Fruit fly (Drosophila melanogaster) whole organism, prepupa: ENCODE data around the gene Myo31DF.

Experiments used
- Blimp-1 ChIP-seq: fragments of 200-800 bp; sonication (Bioruptor generic); optimal IDR thresholded peaks from 3 replicates; lab custom pipeline; 2017; ENCODE audit warnings: missing biosample characterization, missing genetic modification characterization, mild to moderate bottlenecking, moderate library complexity, missing genetic modification reagents
- CG10669 ChIP-seq: fragments of 200-800 bp; sonication (Bioruptor generic); optimal IDR thresholded peaks from 3 replicates; lab custom pipeline; 2018; ENCODE audit warnings: missing biosample characterization, mild to moderate bottlenecking, missing genetic modification characterization, moderate library complexity
- CG11294 ChIP-seq: fragments of 200-800 bp; sonication (Bioruptor generic); IDR thresholded peaks from 2 replicates; pipeline ENCODE4 v1.3.6; 2022; ENCODE audit warnings: missing biosample characterization, missing genetic modification characterization
- CG15336 ChIP-seq: fragments of 200-800 bp; sonication (Bioruptor generic); IDR thresholded peaks from 2 replicates; pipeline ENCODE4 v1.3.6; 2022; ENCODE audit warnings: missing biosample characterization, missing genetic modification characterization
- CG1621 ChIP-seq: fragments of 200-800 bp; sonication (Bioruptor generic); optimal IDR thresholded peaks from 3 replicates; lab custom pipeline; 2018; ENCODE audit warnings: missing biosample characterization, mild to moderate bottlenecking, missing genetic modification characterization
- CG31627 ChIP-seq: fragments of 200-800 bp; sonication (Bioruptor generic); optimal IDR thresholded peaks from 3 replicates; lab custom pipeline; 2016; ENCODE audit warnings: missing biosample characterization, missing genetic modification characterization
- CG32006 ChIP-seq: fragments of 200-800 bp; sonication (Bioruptor generic); optimal IDR thresholded peaks from 3 replicates; lab custom pipeline; 2017; ENCODE audit warnings: missing biosample characterization, mild to moderate bottlenecking, missing genetic modification characterization
- CG3919 ChIP-seq: fragments of 200-800 bp; sonication (Bioruptor generic); optimal IDR thresholded peaks from 3 replicates; lab custom pipeline; 2016; ENCODE audit warnings: missing biosample characterization, missing genetic modification characterization
- CG4318 ChIP-seq: fragments of 200-800 bp; sonication (Bioruptor generic); optimal IDR thresholded peaks from 3 replicates; lab custom pipeline; 2017; ENCODE audit warnings: missing biosample characterization, mild to moderate bottlenecking, missing genetic modification characterization
- CG6163 ChIP-seq: fragments of 200-800 bp; sonication (Bioruptor generic); IDR thresholded peaks from 3 replicates; pipeline ENCODE4 v1.3.6; 2022; ENCODE audit warnings: missing biosample characterization, missing genetic modification characterization
- CG6276 ChIP-seq: fragments of 200-800 bp; sonication (Bioruptor generic); optimal IDR thresholded peaks from 2 replicates; lab custom pipeline; 2017; ENCODE audit warnings: missing biosample characterization, mild to moderate bottlenecking, missing genetic modification characterization
- CG6792 ChIP-seq: fragments of 200-800 bp; sonication (Bioruptor generic); optimal IDR thresholded peaks from 3 replicates; lab custom pipeline; 2016; ENCODE audit warnings: missing biosample characterization, missing genetic modification characterization
- CG6808 ChIP-seq: fragments of 200-800 bp; sonication (Bioruptor generic); optimal IDR thresholded peaks from 3 replicates; lab custom pipeline; 2017; ENCODE audit warnings: missing biosample characterization, missing genetic modification characterization, mild to moderate bottlenecking, moderate library complexity, missing genetic modification reagents
- CG6854 ChIP-seq: fragments of 200-800 bp; sonication (Bioruptor generic); optimal IDR thresholded peaks from 2 replicates; lab custom pipeline; 2017; ENCODE audit warnings: missing biosample characterization, mild to moderate bottlenecking, missing genetic modification characterization
- CG8119 ChIP-seq: fragments of 200-800 bp; sonication (Bioruptor generic); IDR thresholded peaks from 3 replicates; pipeline ENCODE4 v1.3.6; 2022; ENCODE audit warnings: missing biosample characterization, missing genetic modification characterization
- CG8319 ChIP-seq: fragments of 200-800 bp; sonication (Bioruptor generic); optimal IDR thresholded peaks from 3 replicates; lab custom pipeline; 2016; ENCODE audit warnings: missing biosample characterization, missing genetic modification characterization
- CG8632 ChIP-seq: fragments of 200-800 bp; sonication (Bioruptor generic); optimal IDR thresholded peaks from 3 replicates; lab custom pipeline; 2016; ENCODE audit warnings: missing biosample characterization, missing genetic modification characterization
- Eip78C ChIP-seq: fragments of 200-800 bp; sonication (Bioruptor generic); peaks from one replicate; lab custom pipeline; 2016; ENCODE audit warnings: missing biosample characterization, missing genetic modification characterization
- Eip93F ChIP-seq: fragments of 200-800 bp; sonication (Bioruptor generic); optimal IDR thresholded peaks from 2 replicates; lab custom pipeline; 2016; ENCODE audit warnings: missing biosample characterization, mild to moderate bottlenecking, missing genetic modification characterization
- Ets21C ChIP-seq: fragments of 200-800 bp; sonication (Bioruptor generic); optimal IDR thresholded peaks from 3 replicates; lab custom pipeline; 2016; ENCODE audit warnings: missing biosample characterization, missing genetic modification characterization
- Ets96B ChIP-seq: fragments of 200-800 bp; optimal IDR thresholded peaks from 2 replicates; lab custom pipeline; 2019; ENCODE audit warnings: missing biosample characterization, mild to moderate bottlenecking, missing genetic modification characterization, moderate library complexity
- Gug ChIP-seq: fragments of 200-800 bp; sonication (Bioruptor generic); IDR thresholded peaks from 2 replicates; pipeline ENCODE4 v1.3.6; 2022; ENCODE audit warnings: missing biosample characterization, missing genetic modification characterization
- Hr38 ChIP-seq: sonication (Bioruptor generic); optimal IDR thresholded peaks from 2 replicates; lab custom pipeline; 2016; ENCODE audit warnings: missing biosample characterization, missing genetic modification characterization
- Hr39 ChIP-seq: fragments of 200-800 bp; sonication (Bioruptor generic); optimal IDR thresholded peaks from 2 replicates; lab custom pipeline; 2016; ENCODE audit warnings: missing biosample characterization, missing genetic modification characterization
- Hr4 ChIP-seq: fragments of 200-800 bp; sonication (Bioruptor generic); optimal IDR thresholded peaks from 3 replicates; lab custom pipeline; 2016; ENCODE audit warnings: missing biosample characterization, missing genetic modification characterization
- Lpt ChIP-seq: fragments of 200-800 bp; sonication (Bioruptor generic); optimal IDR thresholded peaks from 3 replicates; lab custom pipeline; 2016; ENCODE audit warnings: missing biosample characterization, missing genetic modification characterization
- Smox ChIP-seq: fragments of 200-800 bp; sonication (Bioruptor generic); optimal IDR thresholded peaks from 3 replicates; lab custom pipeline; 2016; ENCODE audit warnings: missing biosample characterization, missing genetic modification characterization
- Sox102F ChIP-seq: fragments of 200-800 bp; sonication (Bioruptor generic); optimal IDR thresholded peaks from 2 replicates; lab custom pipeline; 2016; ENCODE audit warnings: missing biosample characterization, mild to moderate bottlenecking, missing genetic modification characterization
- Sox14 ChIP-seq: fragments of 200-800 bp; sonication (Bioruptor generic); optimal IDR thresholded peaks from 3 replicates; lab custom pipeline; 2016; ENCODE audit warnings: missing biosample characterization, missing genetic modification characterization
- Sox15 ChIP-seq: fragments of 200-800 bp; sonication (Bioruptor generic); optimal IDR thresholded peaks from 3 replicates; lab custom pipeline; 2016; ENCODE audit warnings: missing biosample characterization, missing genetic modification characterization
- achi ChIP-seq: fragments of 200-800 bp; sonication (Bioruptor generic); optimal IDR thresholded peaks from 3 replicates; lab custom pipeline; 2016; ENCODE audit warnings: missing biosample characterization, missing genetic modification characterization
- acj6 ChIP-seq: fragments of 200-800 bp; sonication (Bioruptor generic); optimal IDR thresholded peaks from 3 replicates; lab custom pipeline; 2016; ENCODE audit warnings: missing biosample characterization, missing genetic modification characterization
- cyc ChIP-seq: fragments of 200-800 bp; sonication (Bioruptor generic); optimal IDR thresholded peaks from 3 replicates; lab custom pipeline; 2016; ENCODE audit warnings: missing biosample characterization, missing genetic modification characterization
- dsx ChIP-seq: fragments of 200-800 bp; optimal IDR thresholded peaks from 3 replicates; lab custom pipeline; 2019; ENCODE audit warnings: missing biosample characterization, mild to moderate bottlenecking, missing genetic modification characterization, moderate library complexity; ENCODE audit not compliant: poor library complexity, severe bottlenecking
- esn ChIP-seq: fragments of 200-800 bp; sonication (Bioruptor generic); optimal IDR thresholded peaks from 2 replicates; lab custom pipeline; 2016; ENCODE audit warnings: missing biosample characterization, mild to moderate bottlenecking, missing genetic modification characterization, moderate library complexity
- fd59A ChIP-seq: fragments of 200-800 bp; sonication (Bioruptor generic); optimal IDR thresholded peaks from 2 replicates; lab custom pipeline; 2017; ENCODE audit warnings: missing biosample characterization, mild to moderate bottlenecking, missing genetic modification characterization, missing genetic modification reagents
- fkh ChIP-seq: fragments of 200-800 bp; sonication (Bioruptor generic); optimal IDR thresholded peaks from 3 replicates; lab custom pipeline; 2017; ENCODE audit warnings: missing biosample characterization, mild to moderate bottlenecking, missing genetic modification characterization, moderate library complexity
- lz ChIP-seq: fragments of 200-800 bp; sonication (Bioruptor generic); optimal IDR thresholded peaks from 3 replicates; lab custom pipeline; 2016; ENCODE audit warnings: missing biosample characterization, missing genetic modification characterization
- net ChIP-seq: fragments of 200-800 bp; sonication (Bioruptor generic); optimal IDR thresholded peaks from 3 replicates; lab custom pipeline; 2016; ENCODE audit warnings: missing biosample characterization, missing genetic modification characterization
- pdm3 ChIP-seq: fragments of 200-800 bp; sonication (Bioruptor generic); optimal IDR thresholded peaks from 3 replicates; lab custom pipeline; 2016; ENCODE audit warnings: missing biosample characterization, missing genetic modification characterization
- salr ChIP-seq, 2 experiments: fragments of 200-800 bp; sonication (Bioruptor generic); optimal IDR thresholded peaks; 3 replicates each; lab custom pipeline; 2016 to 2018; ENCODE audit warnings: missing biosample characterization in 2 of 2, missing genetic modification characterization in 2 of 2, mild to moderate bottlenecking in 1 of 2
- spab ChIP-seq: fragments of 200-800 bp; sonication (Bioruptor generic); optimal IDR thresholded peaks from 2 replicates; lab custom pipeline; 2017; ENCODE audit warnings: missing biosample characterization, mild to moderate bottlenecking, missing genetic modification characterization, missing genetic modification reagents
- ss ChIP-seq, 2 experiments: fragments of 200-800 bp; sonication (Bioruptor generic); optimal IDR thresholded peaks; 2 replicates in 1 of 2; 3 replicates in 1 of 2; lab custom pipeline; 2017 to 2018; ENCODE audit warnings: mild to moderate bottlenecking in 2 of 2, missing biosample characterization in 2 of 2, missing genetic modification characterization in 2 of 2, moderate library complexity in 1 of 2
- svp ChIP-seq: fragments of 200-800 bp; sonication (Bioruptor generic); peaks from one replicate; lab custom pipeline; 2016; ENCODE audit warnings: missing biosample characterization, missing genetic modification characterization
- topi ChIP-seq: fragments of 200-800 bp; sonication (Bioruptor generic); optimal IDR thresholded peaks from 3 replicates; lab custom pipeline; 2016; ENCODE audit warnings: missing biosample characterization, missing genetic modification characterization
- vri ChIP-seq: fragments of 200-800 bp; sonication (Bioruptor generic); optimal IDR thresholded peaks from 3 replicates; lab custom pipeline; 2016; ENCODE audit warnings: missing biosample characterization, mild to moderate bottlenecking, missing genetic modification characterization

Gene Myo31DF

DNA sequence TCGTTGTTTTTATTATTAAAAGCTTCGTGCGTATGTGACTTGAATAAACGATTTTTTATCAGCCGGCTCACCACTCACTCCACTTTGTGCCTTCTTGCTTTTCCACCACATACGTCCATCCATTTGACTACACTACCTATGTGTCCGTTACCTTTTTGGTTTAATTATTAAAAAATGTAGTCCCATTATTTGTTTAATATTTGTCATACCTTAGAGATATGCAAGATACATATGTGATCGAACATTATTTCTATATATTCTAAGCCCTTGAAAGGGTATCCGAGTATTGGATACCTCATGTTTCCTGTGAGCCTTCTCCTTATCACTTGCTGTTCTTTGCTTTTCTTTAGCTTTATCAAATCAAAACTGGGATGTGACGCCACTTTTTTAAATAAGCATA, 12.6 kb upstream of the Myo31DF start (continued):
- TF ChIP-seq Smox (peak; percentile 87), Eip93F (GFP tag; lab: Kevin White, UChicago) (peak; percentile 47), CG10669 (GFP tag; lab: Kevin White, UChicago) (peak; percentile 88), fkh (no peak), CG4318 (GFP tag; lab: Kevin White, UChicago) (peak; percentile 24), CG3919 (peak; percentile 87), CG31627 (GFP tag; lab: Kevin White, UChicago) (peak; percentile 90), CG6854 (GFP tag; lab: Kevin White, UChicago) (peak; percentile 64), CG8119 (GFP tag; lab: Robert Waterston, UW) (peak; percentile 82), Hr39 (GFP tag; lab: Kevin White, UChicago) (peak; percentile 91), ss (GFP tag; optimal IDR thresholded peaks at IDR 0.05; lab: Kevin White, UChicago) (peak; percentile 71 to 84), CG11294 (peak; percentile 67), CG6792 (peak; percentile 91), lz (GFP tag; lab: Kevin White, UChicago) (peak; percentile 89), CG32006 (GFP tag; lab: Kevin White, UChicago) (peak; percentile 66), Sox102F (GFP tag; lab: Kevin White, UChicago) (peak; percentile 90), CG8319 (peak; percentile 80), CG6808 (GFP tag; lab: Kevin White, UChicago) (peak; percentile 77), svp (GFP tag; lab: Kevin White, UChicago) (peak; percentile 96), vri (GFP tag; lab: Kevin White, UChicago) (peak; percentile 71), topi (GFP tag; lab: Kevin White, UChicago) (peak; percentile 90), spab (GFP tag; lab: Kevin White, UChicago) (peak; percentile 80), fd59A (GFP tag; lab: Kevin White, UChicago) (peak; percentile 76), Ets96B (tag; lab: Kevin White, UChicago) (peak; percentile 91), CG6276 (GFP tag; lab: Kevin White, UChicago) (peak; percentile 67), CG15336 (GFP tag; lab: Robert Waterston, UW) (peak; percentile 82), CG8632 (peak; percentile 85), Blimp-1 (GFP tag; lab: Kevin White, UChicago) (peak; percentile 61)

DNA sequence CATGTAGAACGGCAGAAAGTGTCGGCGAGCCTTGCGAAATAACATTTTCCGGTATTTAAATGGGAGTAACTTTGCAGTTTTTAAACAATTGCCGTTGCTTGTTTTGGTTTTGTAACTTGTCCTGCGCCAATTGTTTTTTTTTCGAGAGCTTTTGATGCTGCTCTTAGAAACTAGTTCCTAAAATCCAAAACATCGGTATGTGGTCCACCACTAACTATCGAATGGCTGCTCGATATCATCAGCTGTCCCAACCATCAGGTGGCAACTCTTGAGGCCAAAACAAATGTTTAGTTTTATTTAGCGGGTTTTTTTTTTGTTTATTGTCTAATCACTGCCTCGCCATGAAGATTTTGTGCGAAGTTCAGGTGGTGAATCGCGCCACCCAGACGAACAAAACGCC, 10.5 kb upstream of the Myo31DF start, which contains the start of the genes Fatp1 and Lrr47:
Fatp1 (minus strand) TSS at position 134 of the 400 bp plus-strand sequence.
Lrr47 (plus strand) TSS at position 251 of the 400 bp plus-strand sequence.
- TF ChIP-seq CG15336 (GFP tag; lab: Robert Waterston, UW): no peak
- TF ChIP-seq ss (GFP tag; optimal IDR thresholded peaks at IDR 0.05; lab: Kevin White, UChicago): no peak
- TF ChIP-seq CG8319: no peak
- TF ChIP-seq CG6163 (GFP tag; lab: Robert Waterston, UW): peak; percentile 27; the same call in 2 of the 3 replicates
- TF ChIP-seq esn: peak; percentile 0
- TF ChIP-seq Eip78C (GFP tag; lab: Kevin White, UChicago): peak; percentile 1
- peak; percentile 36 for TF ChIP-seq fkh
- no peak for TF ChIP-seq achi (GFP tag; lab: Kevin White, UChicago)

DNA sequence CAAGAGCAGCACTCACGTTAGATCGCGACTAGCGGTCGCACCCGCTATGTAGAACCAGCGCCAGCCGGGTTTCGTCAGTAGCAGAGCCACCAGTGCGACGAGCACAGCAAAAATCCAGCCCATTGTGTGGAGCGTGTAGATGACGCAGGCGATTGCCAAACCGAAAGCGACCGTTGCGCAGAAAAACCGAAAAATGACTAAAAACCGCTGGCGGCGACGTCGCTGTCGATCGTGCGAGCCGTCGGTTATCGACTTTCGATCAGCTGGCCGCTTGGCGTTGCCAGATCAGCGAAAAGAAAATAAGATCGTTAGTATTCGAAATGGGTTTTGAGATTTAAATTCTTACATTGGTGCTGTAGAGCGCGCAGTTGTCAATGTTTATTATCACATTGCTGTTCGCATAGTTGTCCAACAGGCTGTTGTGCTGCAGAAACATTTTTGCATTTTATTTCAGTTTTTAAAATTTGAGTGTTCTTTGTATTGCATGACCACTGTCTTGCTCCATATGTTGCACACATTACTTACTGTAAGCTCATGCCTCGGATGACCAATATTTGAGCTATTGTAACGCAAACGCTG, 10.0 kb upstream of the Myo31DF start:
- TF ChIP-seq CG32006 (GFP tag; lab: Kevin White, UChicago) (peak; percentile 21), CG11294 (no peak), net (GFP tag; lab: Kevin White, UChicago) (peak; percentile 32), CG6276 (GFP tag; lab: Kevin White, UChicago) (peak; percentile 72), vri (GFP tag; lab: Kevin White, UChicago) (peak; percentile 11), CG8319 (peak; percentile 17), Ets21C (GFP tag; lab: Kevin White, UChicago) (no peak), CG6163 (GFP tag; lab: Robert Waterston, UW) (peak; percentile 30; the same call in 1 of the 3 replicates), cyc (peak; percentile 42), Hr38 (GFP tag; lab: Kevin White, UChicago) (no peak), Hr4 (GFP tag; lab: Kevin White, UChicago) (peak; percentile 60), salr (GFP tag; optimal IDR thresholded peaks at IDR 0.05; lab: Kevin White, UChicago) (peak in 1 of 2 experiments; percentile 10), ss (GFP tag; optimal IDR thresholded peaks at IDR 0.05; lab: Kevin White, UChicago) (peak; percentile 43 to 51), svp (GFP tag; lab: Kevin White, UChicago) (peak; percentile 79), fkh (no peak), Sox14 (peak; percentile 56), Gug (GFP tag; lab: Robert Waterston, UW) (no peak), acj6 (GFP tag; lab: Kevin White, UChicago) (peak; percentile 51), Lpt (peak; percentile 31), Eip78C (GFP tag; lab: Kevin White, UChicago) (peak; percentile 58), CG8632 (no peak), CG1621 (tag; lab: Kevin White, UChicago) (peak; percentile 18), Sox15 (GFP tag; lab: Kevin White, UChicago) (peak; percentile 43), pdm3 (GFP tag; lab: Kevin White, UChicago) (peak; percentile 34), dsx (GFP tag; lab: Kevin White, UChicago) (peak; percentile 22)
